1 fruit fly cellular context compared by ENCODE assay signal in genomic region chrX:8676631-8677224, dm6.
TF ChIP-seq lines count a peak whose summit lies in the region.

Gene Rubicon, plus strand, starts transcription at chrX:8677063.

TF ChIP-seq in whole organism, embryonic, 481 proteins besides CTCF, POLR2A, EP300 and RAD21 (continued from another document and continues in another):
- TF ChIP-seq D (optimal IDR thresholded peaks at IDR 0.05; lab: Kevin White, UChicago) (no peak), D (GFP tag; optimal IDR thresholded peaks at IDR 0.05; lab: Kevin White, UChicago) (no peak), ERR (GFP tag; optimal IDR thresholded peaks at IDR 0.05; lab: Kevin White, UChicago) (peak; percentile 55), Mrtf (GFP tag; IDR thresholded peaks at IDR 0.05; lab: Robert Waterston, UW) (no peak), CG1024 (GFP tag; IDR thresholded peaks at IDR 0.05; lab: Robert Waterston, UW) (no peak), lilli (GFP tag; optimal IDR thresholded peaks at IDR 0.05; lab: Kevin White, UChicago) (peak; percentile 26), CG17328 (GFP tag; IDR thresholded peaks at IDR 0.05; lab: Robert Waterston, UW) (no peak), CG8478 (optimal IDR thresholded peaks at IDR 0.05; lab: Kevin White, UChicago) (no peak), CG15011 (GFP tag; optimal IDR thresholded peaks at IDR 0.05; lab: Kevin White, UChicago) (no peak), CG18619 (GFP tag; optimal IDR thresholded peaks at IDR 0.05; lab: Kevin White, UChicago) (peak; percentile 41), CG9817 (tag; optimal IDR thresholded peaks at IDR 0.05; lab: Kevin White, UChicago) (peak; percentile 44), CG2712 (tag; optimal IDR thresholded peaks at IDR 0.05; lab: Kevin White, UChicago) (peak; percentile 67), row (GFP tag; IDR thresholded peaks at IDR 0.05; lab: Robert Waterston, UW) (peak; percentile 46; the same call in 1 of the 3 replicates), CG16863 (GFP tag; optimal IDR thresholded peaks at IDR 0.05; lab: Kevin White, UChicago) (peak; percentile 10), Ssrp (tag; optimal IDR thresholded peaks at IDR 0.05; lab: Kevin White, UChicago) (no peak), Opbp (GFP tag; IDR thresholded peaks at IDR 0.05; lab: Robert Waterston, UW; ENCODE audit: partially characterized antibody) (peak; percentile 89), CG7556 (GFP tag; optimal IDR thresholded peaks at IDR 0.05; lab: Kevin White, UChicago) (no peak), knrl (GFP tag; IDR thresholded peaks at IDR 0.05; lab: Robert Waterston, UW; ENCODE audit: partially characterized antibody) (peak; percentile 84), CG9437 (GFP tag; optimal IDR thresholded peaks at IDR 0.05; lab: Kevin White, UChicago) (no peak), ato (GFP tag; IDR thresholded peaks at IDR 0.05; lab: Robert Waterston, UW; ENCODE audit: partially characterized antibody) (peak; percentile 75), Atf3 (GFP tag; optimal IDR thresholded peaks at IDR 0.05; lab: Kevin White, UChicago) (peak; percentile 15), Rx (GFP tag; IDR thresholded peaks at IDR 0.05; lab: Robert Waterston, UW) (no peak), wor (GFP tag; IDR thresholded peaks at IDR 0.05; lab: Robert Waterston, UW) (no peak), hb (GFP tag; IDR thresholded peaks at IDR 0.05; lab: Robert Waterston, UW; ENCODE audit: partially characterized antibody) (peak; percentile 87), CG7963 (GFP tag; IDR thresholded peaks at IDR 0.05; lab: Robert Waterston, UW; ENCODE audit: partially characterized antibody) (peak; percentile 85), CG13624 (GFP tag; optimal IDR thresholded peaks at IDR 0.05; lab: Kevin White, UChicago) (peak; percentile 71), CG11247 (GFP tag; IDR thresholded peaks at IDR 0.05; lab: Robert Waterston, UW) (0 out of 2 replicates have a peak, but pooled peaks have one; percentile 18), pita (GFP tag; optimal IDR thresholded peaks at IDR 0.05; lab: Kevin White, UChicago) (peak; percentile 97), CG9876 (GFP tag; optimal IDR thresholded peaks at IDR 0.05; lab: Kevin White, UChicago) (peak; percentile 50), crc (GFP tag; optimal IDR thresholded peaks at IDR 0.05; lab: Kevin White, UChicago) (no peak), pnt (GFP tag; optimal IDR thresholded peaks at IDR 0.05; lab: Kevin White, UChicago) (no peak), trh (GFP tag; optimal IDR thresholded peaks at IDR 0.05; lab: Kevin White, UChicago) (no peak), klu (GFP tag; IDR thresholded peaks at IDR 0.05; lab: Robert Waterston, UW) (peak; percentile 9; the same call in 1 of the 2 replicates), D19B (GFP tag; optimal IDR thresholded peaks at IDR 0.05; lab: Kevin White, UChicago) (no peak), kay (GFP tag; optimal IDR thresholded peaks at IDR 0.05; lab: Kevin White, UChicago) (no peak), CG17361 (GFP tag; IDR thresholded peaks at IDR 0.05; lab: Robert Waterston, UW) (no peak), CG11085 (GFP tag; IDR thresholded peaks at IDR 0.05; lab: Robert Waterston, UW) (peak; percentile 60), CG4360 (GFP tag; IDR thresholded peaks at IDR 0.05; lab: Robert Waterston, UW) (no peak), CG5245 (GFP tag; optimal IDR thresholded peaks at IDR 0.05; lab: Kevin White, UChicago) (peak; percentile 32), scrt (GFP tag; optimal IDR thresholded peaks at IDR 0.05; lab: Kevin White, UChicago) (peak; percentile 5), bab2 (GFP tag; optimal IDR thresholded peaks at IDR 0.05; lab: Kevin White, UChicago) (no peak), Usf (GFP tag; optimal IDR thresholded peaks at IDR 0.05; lab: Kevin White, UChicago) (no peak), sug (tag; optimal IDR thresholded peaks at IDR 0.05; lab: Kevin White, UChicago) (peak; percentile 57), CG4424 (GFP tag; optimal IDR thresholded peaks at IDR 0.05; lab: Kevin White, UChicago) (peak; percentile 29), CG10267 (tag; optimal IDR thresholded peaks at IDR 0.05; lab: Kevin White, UChicago) (peak; percentile 77), tna (GFP tag; IDR thresholded peaks at IDR 0.05; lab: Robert Waterston, UW; ENCODE audit: partially characterized antibody) (peak; percentile 84), CG8359 (GFP tag; optimal IDR thresholded peaks at IDR 0.05; lab: Kevin White, UChicago; ENCODE audit: borderline replicate concordance) (no peak), tgo (GFP tag; IDR thresholded peaks at IDR 0.05; lab: Robert Waterston, UW) (no peak), Dp (GFP tag; optimal IDR thresholded peaks at IDR 0.05; lab: Kevin White, UChicago) (peak; percentile 58), nau (GFP tag; optimal IDR thresholded peaks at IDR 0.05; lab: Kevin White, UChicago) (no peak), H15 (GFP tag; IDR thresholded peaks at IDR 0.05; lab: Robert Waterston, UW) (0 out of 3 replicates have a peak, but pooled peaks have one; percentile 33), sima (GFP tag; optimal IDR thresholded peaks at IDR 0.05; lab: Kevin White, UChicago) (no peak), danr (GFP tag; IDR thresholded peaks at IDR 0.05; lab: Robert Waterston, UW) (no peak), CG2129 (GFP tag; IDR thresholded peaks at IDR 0.05; lab: Robert Waterston, UW; ENCODE audit: partially characterized antibody) (peak; percentile 48; the same call in 1 of the 2 replicates), CG16813 (GFP tag; IDR thresholded peaks at IDR 0.05; lab: Robert Waterston, UW; ENCODE audit: partially characterized antibody) (peak; percentile 86), Mes4 (GFP tag; optimal IDR thresholded peaks at IDR 0.05; lab: Kevin White, UChicago) (peak; percentile 5), Bdp1 (GFP tag; optimal IDR thresholded peaks at IDR 0.05; lab: Kevin White, UChicago) (peak; percentile 38), CG18011 (GFP tag; optimal IDR thresholded peaks at IDR 0.05; lab: Kevin White, UChicago) (no peak), Atf-2 (GFP tag; optimal IDR thresholded peaks at IDR 0.05; lab: Kevin White, UChicago) (no peak), B-H1 (GFP tag; IDR thresholded peaks at IDR 0.05; lab: Robert Waterston, UW) (no peak; the same call in 2 of the 3 replicates), CG15073 (GFP tag; optimal IDR thresholded peaks at IDR 0.05; lab: Kevin White, UChicago) (no peak), Sox100B (GFP tag; optimal IDR thresholded peaks at IDR 0.05; lab: Kevin White, UChicago) (no peak), Side (GFP tag; optimal IDR thresholded peaks at IDR 0.05; lab: Kevin White, UChicago) (no peak), Tbp (GFP tag; optimal IDR thresholded peaks at IDR 0.05; lab: Kevin White, UChicago) (no peak), E2f1 (GFP tag; IDR thresholded peaks at IDR 0.05; lab: Robert Waterston, UW) (peak; percentile 27; the same call in 1 of the 2 replicates), CG7357 (GFP tag; IDR thresholded peaks at IDR 0.05; lab: Robert Waterston, UW) (no peak), CG4328 (GFP tag; optimal IDR thresholded peaks at IDR 0.05; lab: Kevin White, UChicago) (no peak), vnd (GFP tag; IDR thresholded peaks at IDR 0.05; lab: Robert Waterston, UW; ENCODE audit: partially characterized antibody) (peak; percentile 74), az2 (GFP tag; optimal IDR thresholded peaks at IDR 0.05; lab: Kevin White, UChicago) (peak; percentile 14), zfh2 (GFP tag; optimal IDR thresholded peaks at IDR 0.05; lab: Kevin White, UChicago) (peak; percentile 4), chinmo (GFP tag; IDR thresholded peaks at IDR 0.05; lab: Robert Waterston, UW; ENCODE audit: partially characterized antibody) (peak; percentile 85; the same call in 2 of the 4 replicates), Nf-YC (tag; optimal IDR thresholded peaks at IDR 0.05; lab: Kevin White, UChicago) (peak; percentile 96), CG6854 (GFP tag; optimal IDR thresholded peaks at IDR 0.05; lab: Kevin White, UChicago) (no peak), tup (GFP tag; optimal IDR thresholded peaks at IDR 0.05; lab: Kevin White, UChicago) (no peak), CG4730 (GFP tag; IDR thresholded peaks at IDR 0.05; lab: Robert Waterston, UW) (no peak), Med (GFP tag; lab: Kevin White, UChicago) (peak; percentile 94), CG33213 (GFP tag; optimal IDR thresholded peaks at IDR 0.05; lab: Kevin White, UChicago) (peak; percentile 80), CG12236 (GFP tag; optimal IDR thresholded peaks at IDR 0.05; lab: Kevin White, UChicago) (no peak), dmrt11E (tag; optimal IDR thresholded peaks at IDR 0.05; lab: Kevin White, UChicago) (peak; percentile 45), YL-1 (GFP tag; optimal IDR thresholded peaks at IDR 0.05; lab: Kevin White, UChicago) (peak; percentile 54), Doc2 (GFP tag; IDR thresholded peaks at IDR 0.05; lab: Robert Waterston, UW) (no peak), CG10959 (GFP tag; IDR thresholded peaks at IDR 0.05; lab: Robert Waterston, UW) (0 out of 2 replicates have a peak, but pooled peaks have one; percentile 15), bowl (GFP tag; IDR thresholded peaks at IDR 0.05; lab: Robert Waterston, UW) (no peak), cad (GFP tag; optimal IDR thresholded peaks at IDR 0.05; lab: Kevin White, UChicago) (no peak), fd3F (GFP tag; optimal IDR thresholded peaks at IDR 0.05; lab: Kevin White, UChicago) (no peak), p53 (GFP tag; optimal IDR thresholded peaks at IDR 0.05; lab: Kevin White, UChicago) (peak; percentile 58), CG6272 (GFP tag; IDR thresholded peaks at IDR 0.05; lab: Robert Waterston, UW) (0 out of 2 replicates have a peak, but pooled peaks have one; percentile 27), Dref (GFP tag; IDR thresholded peaks at IDR 0.05; lab: Robert Waterston, UW) (peak; percentile 97), mirr (GFP tag; optimal IDR thresholded peaks at IDR 0.05; lab: Kevin White, UChicago) (peak; percentile 22), CG31224 (GFP tag; IDR thresholded peaks at IDR 0.05; lab: Robert Waterston, UW) (no peak), CG4820 (GFP tag; optimal IDR thresholded peaks at IDR 0.05; lab: Kevin White, UChicago) (no peak), her (GFP tag; optimal IDR thresholded peaks at IDR 0.05; lab: Kevin White, UChicago) (peak; percentile 47), CG1603 (tag; optimal IDR thresholded peaks at IDR 0.05; lab: Kevin White, UChicago) (peak; percentile 87), CG12391 (tag; optimal IDR thresholded peaks at IDR 0.05; lab: Kevin White, UChicago) (peak; percentile 51), Xbp1 (GFP tag; optimal IDR thresholded peaks at IDR 0.05; lab: Kevin White, UChicago) (peak; percentile 59), gsb-n (tag; optimal IDR thresholded peaks at IDR 0.05; lab: Kevin White, UChicago) (peak; percentile 36), al (GFP tag; IDR thresholded peaks at IDR 0.05; lab: Robert Waterston, UW) (no peak), CG8765 (GFP tag; IDR thresholded peaks at IDR 0.05; lab: Robert Waterston, UW) (no peak), Taf1 (GFP tag; IDR thresholded peaks at IDR 0.05; lab: Robert Waterston, UW) (no peak), mam (GFP tag; optimal IDR thresholded peaks at IDR 0.05; lab: Kevin White, UChicago) (peak; percentile 16), CG6254 (GFP tag; optimal IDR thresholded peaks at IDR 0.05; lab: Kevin White, UChicago) (no peak), phol (tag; optimal IDR thresholded peaks at IDR 0.05; lab: Kevin White, UChicago) (peak; percentile 37), Dek (tag; optimal IDR thresholded peaks at IDR 0.05; lab: Kevin White, UChicago) (peak; percentile 48), hkb (optimal IDR thresholded peaks at IDR 0.05; lab: Kevin White, UChicago) (peak; percentile 16), hkb (GFP tag; IDR thresholded peaks at IDR 0.05; lab: Robert Waterston, UW) (peak; percentile 62; the same call in 1 of the 2 replicates), eve (GFP tag; optimal IDR thresholded peaks at IDR 0.05; lab: Kevin White, UChicago) (no peak), HmgD (GFP tag; optimal IDR thresholded peaks at IDR 0.05; lab: Kevin White, UChicago) (peak; percentile 69), CG31365 (tag; optimal IDR thresholded peaks at IDR 0.05; lab: Kevin White, UChicago) (peak; percentile 56), CG6765 (GFP tag; optimal IDR thresholded peaks at IDR 0.05; lab: Kevin White, UChicago) (peak; percentile 45), grau (tag; optimal IDR thresholded peaks at IDR 0.05; lab: Kevin White, UChicago) (peak; percentile 42), cas (GFP tag; IDR thresholded peaks at IDR 0.05; lab: Robert Waterston, UW) (peak; percentile 22; the same call in 1 of the 2 replicates), D19A (tag; optimal IDR thresholded peaks at IDR 0.05; lab: Kevin White, UChicago) (no peak), ci (GFP tag; IDR thresholded peaks at IDR 0.05; lab: Robert Waterston, UW) (peak; percentile 81), Ptx1 (GFP tag; IDR thresholded peaks at IDR 0.05; lab: Robert Waterston, UW) (peak; percentile 38), ems (GFP tag; optimal IDR thresholded peaks at IDR 0.05; lab: Kevin White, UChicago) (no peak), CG13296 (GFP tag; optimal IDR thresholded peaks at IDR 0.05; lab: Kevin White, UChicago) (no peak), Doc3 (GFP tag; IDR thresholded peaks at IDR 0.05; lab: Robert Waterston, UW; ENCODE audit: partially characterized antibody) (peak; percentile 79), slou (GFP tag; optimal IDR thresholded peaks at IDR 0.05; lab: Kevin White, UChicago) (no peak), HHEX (GFP tag; optimal IDR thresholded peaks at IDR 0.05; lab: Kevin White, UChicago) (no peak), abd-A (tag; optimal IDR thresholded peaks at IDR 0.05; lab: Kevin White, UChicago) (peak; percentile 86), NfI (GFP tag; optimal IDR thresholded peaks at IDR 0.05; lab: Kevin White, UChicago) (peak; percentile 63), sr (GFP tag; IDR thresholded peaks at IDR 0.05; lab: Robert Waterston, UW) (peak; percentile 70; the same call in 2 of the 3 replicates), exex (tag; optimal IDR thresholded peaks at IDR 0.05; lab: Kevin White, UChicago) (peak; percentile 73), amos (GFP tag; IDR thresholded peaks at IDR 0.05; lab: Robert Waterston, UW; ENCODE audit: partially characterized antibody) (peak; percentile 93), fd102C (GFP tag; optimal IDR thresholded peaks at IDR 0.05; lab: Kevin White, UChicago) (peak; percentile 11), NC2β (GFP tag; optimal IDR thresholded peaks at IDR 0.05; lab: Kevin White, UChicago) (peak; percentile 64), CG14014 (GFP tag; IDR thresholded peaks at IDR 0.05; lab: Robert Waterston, UW) (no peak), Dbx (GFP tag; IDR thresholded peaks at IDR 0.05; lab: Robert Waterston, UW) (peak; percentile 79), B-H2 (GFP tag; optimal IDR thresholded peaks at IDR 0.05; lab: Kevin White, UChicago) (peak; percentile 59), CG8388 (GFP tag; optimal IDR thresholded peaks at IDR 0.05; lab: Kevin White, UChicago) (no peak), CG3407 (GFP tag; optimal IDR thresholded peaks at IDR 0.05; lab: Kevin White, UChicago) (no peak), dimm (GFP tag; IDR thresholded peaks at IDR 0.05; lab: Robert Waterston, UW) (no peak)
